Fruit fly (Drosophila melanogaster) whole organism, wandering third instar larva: ENCODE data around the gene CG10353.
A peak's percentile ranks its signal among the peaks of the same experiment; 100 is the strongest.

Experiments used
- CrebA ChIP-seq: fragments of 200-800 bp; sonication (Bioruptor generic); optimal IDR thresholded peaks from 2 replicates; lab custom pipeline; 2016; ENCODE audit warnings: missing biosample characterization, mild to moderate bottlenecking, missing genetic modification characterization, borderline replicate concordance
- Dfd ChIP-seq: fragments of >200 bp; optimal IDR thresholded peaks from 2 replicates; lab custom pipeline; 2017; ENCODE audit warnings: missing biosample characterization, missing genetic modification characterization
- Dif ChIP-seq: fragments of 200-275, 200-300 bp; sonication (Bioruptor generic); optimal IDR thresholded peaks from 2 replicates; lab custom pipeline; 2018; ENCODE audit warnings: missing biosample characterization, missing genetic modification characterization; ENCODE audit not compliant: partially characterized antibody
- Mio ChIP-seq: sonication (Bioruptor generic); optimal IDR thresholded peaks from 2 replicates; lab custom pipeline; 2016; ENCODE audit warnings: missing biosample characterization, missing genetic modification characterization
- OdsH ChIP-seq: fragments of 200-800 bp; sonication (Bioruptor generic); optimal IDR thresholded peaks from 2 replicates; lab custom pipeline; 2016; ENCODE audit warnings: missing biosample characterization, mild to moderate bottlenecking, missing genetic modification characterization
- Rel ChIP-seq, 2 experiments: fragments of 200-800 bp; sonication (Bioruptor generic) in 1 of 2; optimal IDR thresholded peaks; 2 replicates in 1 of 2; 3 replicates in 1 of 2; lab custom pipeline; 2016 to 2019; ENCODE audit warnings: mild to moderate bottlenecking in 2 of 2, missing biosample characterization in 2 of 2, missing genetic modification characterization in 2 of 2, moderate library complexity in 1 of 2
- dl ChIP-seq, 2 experiments: fragments of 175-275, 200-275 bp in 1 of 2; fragments of 200-275 bp in 1 of 2; sonication (Bioruptor generic); optimal IDR thresholded peaks; lab custom pipeline; 2018; ENCODE audit warnings: mild to moderate bottlenecking in 2 of 2, missing biosample characterization in 2 of 2, missing genetic modification characterization in 2 of 2, moderate library complexity in 2 of 2; ENCODE audit not compliant: partially characterized antibody in 2 of 2, insufficient read depth in 1 of 2
- dsf ChIP-seq: sonication (Bioruptor generic); optimal IDR thresholded peaks from 2 replicates; lab custom pipeline; 2016; ENCODE audit warnings: missing biosample characterization, missing genetic modification characterization, borderline replicate concordance
- woc ChIP-seq: sonication (Bioruptor generic); optimal IDR thresholded peaks from 2 replicates; lab custom pipeline; 2016; ENCODE audit warnings: missing biosample characterization, mild to moderate bottlenecking, missing genetic modification characterization

dm6 chrX:11920959-11921358 is 34.0 kb upstream of the CG10353 start:
- no peak for TF ChIP-seq Mio (GFP tag; lab: Kevin White, UChicago)
- peak; percentile 42 for TF ChIP-seq CrebA (GFP tag; lab: Kevin White, UChicago)
- no peak for TF ChIP-seq Dfd (GFP tag; lab: Kevin White, UChicago)
- peak; percentile 87 for TF ChIP-seq OdsH (GFP tag; lab: Kevin White, UChicago)
- no peak for TF ChIP-seq Dif (GFP tag; lab: Kevin White, UChicago)
- no peak for TF ChIP-seq Rel (GFP tag; optimal IDR thresholded peaks at IDR 0.05; lab: Kevin White, UChicago)
- TF ChIP-seq Rel (tag; optimal IDR thresholded peaks at IDR 0.05; lab: Kevin White, UChicago), result peak; percentile 69
- TF ChIP-seq woc (GFP tag; lab: Kevin White, UChicago), result peak; percentile 69
- no peak for TF ChIP-seq dl (GFP tag; optimal IDR thresholded peaks at IDR 0.05; lab: Kevin White, UChicago; ENCODE audit: insufficient read depth in 1 of 2, partially characterized antibody in 2 of 2)
- TF ChIP-seq dsf, result no peak
